Fruit fly (Drosophila melanogaster) whole organism, embryonic: ENCODE data around the gene CG12057.

Experiments
- ATbp ChIP-seq: fragments of 200-800 bp; sonication (Bioruptor generic); optimal IDR thresholded peaks from 2 replicates; lab custom pipeline; 2017; ENCODE audit warnings: missing biosample characterization, mild to moderate bottlenecking, missing genetic modification characterization, missing genetic modification reagents
- Adf1 ChIP-seq: fragments of 200-800 bp; sonication (Bioruptor generic); IDR thresholded peaks from 2 replicates; pipeline ENCODE4 v1.3.6; 2022; ENCODE audit warnings: missing biosample characterization, missing genetic modification characterization
- Awh ChIP-seq: fragments of 200-800 bp; sonication (Bioruptor generic); IDR thresholded peaks from 2 replicates; pipeline ENCODE4, ENCODE4 v1.3.6; 2022; ENCODE audit warnings: missing biosample characterization, missing genetic modification characterization
- CG10147 ChIP-seq: fragments of 200-800 bp; sonication (Bioruptor generic); optimal IDR thresholded peaks from 2 replicates; lab custom pipeline; 2019; ENCODE audit warnings: missing biosample characterization, mild to moderate bottlenecking, missing genetic modification characterization, moderate library complexity
- CG1024 ChIP-seq: fragments of 200-800 bp; sonication (Bioruptor generic); IDR thresholded peaks from 2 replicates; pipeline ENCODE4 v1.3.6; 2022; ENCODE audit warnings: missing biosample characterization, missing genetic modification characterization
- CG12236 ChIP-seq: fragments of 200-800 bp; sonication (Bioruptor generic); optimal IDR thresholded peaks from 2 replicates; lab custom pipeline; 2016; ENCODE audit warnings: missing biosample characterization, missing genetic modification characterization
- CG13424 ChIP-seq: fragments of 200-800 bp; sonication (Bioruptor generic); optimal IDR thresholded peaks from 2 replicates; lab custom pipeline; 2019; ENCODE audit warnings: missing biosample characterization, mild to moderate bottlenecking, missing genetic modification characterization, moderate library complexity
- CG1603 ChIP-seq: fragments of 200-800 bp; sonication (Bioruptor generic); optimal IDR thresholded peaks from 2 replicates; lab custom pipeline; 2019; ENCODE audit warnings: missing biosample characterization, mild to moderate bottlenecking, missing genetic modification characterization, moderate library complexity
- CG2678 ChIP-seq: fragments of 200-800 bp; sonication (Bioruptor generic); optimal IDR thresholded peaks from 3 replicates; lab custom pipeline; 2019; ENCODE audit warnings: missing biosample characterization, mild to moderate bottlenecking, missing genetic modification characterization, moderate library complexity
- CG3065 ChIP-seq: fragments of 200-800 bp; sonication (Bioruptor generic); optimal IDR thresholded peaks from 2 replicates; lab custom pipeline; 2016; ENCODE audit warnings: missing biosample characterization, missing genetic modification characterization
- CG33557 ChIP-seq: fragments of 200-800 bp; sonication (Bioruptor generic); optimal IDR thresholded peaks from 2 replicates; lab custom pipeline; 2019; ENCODE audit warnings: missing biosample characterization, mild to moderate bottlenecking, missing genetic modification characterization, moderate library complexity
- CG3407 ChIP-seq: fragments of 200-800 bp; sonication (Bioruptor generic); optimal IDR thresholded peaks from 2 replicates; lab custom pipeline; 2018; ENCODE audit warnings: missing biosample characterization, mild to moderate bottlenecking, missing genetic modification characterization
- CG4854 ChIP-seq: fragments of 200-800 bp; sonication (Bioruptor generic); optimal IDR thresholded peaks from 2 replicates; lab custom pipeline; 2016; ENCODE audit warnings: missing biosample characterization, missing genetic modification characterization, inconsistent platforms
- CG5180 ChIP-seq: fragments of 200-800 bp; sonication (Bioruptor generic); optimal IDR thresholded peaks from 3 replicates; lab custom pipeline; 2017; ENCODE audit warnings: missing biosample characterization, missing genetic modification characterization, mild to moderate bottlenecking, moderate library complexity, missing genetic modification reagents
- CG6272 ChIP-seq: fragments of 200-800 bp; sonication (Bioruptor generic); IDR thresholded peaks from 2 replicates; pipeline ENCODE4 v1.3.6; 2022; ENCODE audit warnings: missing biosample characterization, missing genetic modification characterization
- CG6654 ChIP-seq: fragments of 200-800 bp; sonication (Bioruptor generic); optimal IDR thresholded peaks from 2 replicates; lab custom pipeline; 2017; ENCODE audit warnings: missing biosample characterization, mild to moderate bottlenecking, missing genetic modification characterization
- CG7357 ChIP-seq: fragments of 200-800 bp; sonication (Bioruptor generic); IDR thresholded peaks from 3 replicates; pipeline ENCODE4 v1.3.6; 2022; ENCODE audit warnings: missing biosample characterization, missing genetic modification characterization
- CG7928 ChIP-seq: fragments of 200-800 bp; sonication (Bioruptor generic); optimal IDR thresholded peaks from 2 replicates; lab custom pipeline; 2017; ENCODE audit warnings: missing biosample characterization, mild to moderate bottlenecking, missing genetic modification characterization
- CG8281 ChIP-seq: fragments of 200-800 bp; sonication (Bioruptor generic); optimal IDR thresholded peaks from 2 replicates; lab custom pipeline; 2018; ENCODE audit warnings: missing biosample characterization, mild to moderate bottlenecking, missing genetic modification characterization, moderate library complexity
- CG8478 ChIP-seq: fragments of >200 bp; optimal IDR thresholded peaks from 2 replicates; lab custom pipeline; 2018
- CG9727 ChIP-seq: fragments of 200-800 bp; sonication (Bioruptor generic); optimal IDR thresholded peaks from 3 replicates; lab custom pipeline; 2017; ENCODE audit warnings: missing biosample characterization, mild to moderate bottlenecking, missing genetic modification characterization
- CHES-1-like ChIP-seq: fragments of 200-800 bp; sonication (Bioruptor generic); optimal IDR thresholded peaks from 2 replicates; lab custom pipeline; 2016; ENCODE audit warnings: missing biosample characterization, missing genetic modification characterization
- CTCF ChIP-seq: fragments of 200-800 bp; sonication (Bioruptor generic); optimal IDR thresholded peaks from 2 replicates; lab custom pipeline; 2017; ENCODE audit warnings: missing biosample characterization, mild to moderate bottlenecking, missing genetic modification characterization, moderate library complexity
- CrebB ChIP-seq: fragments of 200-800 bp; sonication (Bioruptor generic); optimal IDR thresholded peaks from 3 replicates; lab custom pipeline; 2018; ENCODE audit warnings: missing biosample characterization, mild to moderate bottlenecking, missing genetic modification characterization
- D ChIP-seq, 2 experiments: fragments of 200-800 bp in 1 of 2; fragments of >200 bp in 1 of 2; sonication (Bioruptor generic) in 1 of 2; optimal IDR thresholded peaks; 2 replicates in 1 of 2; 3 replicates in 1 of 2; lab custom pipeline; 2017; ENCODE audit warnings: mild to moderate bottlenecking in 1 of 2, missing biosample characterization in 1 of 2, missing genetic modification characterization in 1 of 2, missing genetic modification reagents in 1 of 2
- Dbx ChIP-seq: fragments of 200-800 bp; sonication (Bioruptor generic); IDR thresholded peaks from 3 replicates; pipeline ENCODE4 v1.3.6; 2022; ENCODE audit warnings: missing biosample characterization, missing genetic modification characterization
- Fer1 ChIP-seq: fragments of 200-800 bp; sonication (Bioruptor generic); optimal IDR thresholded peaks from 2 replicates; lab custom pipeline; 2017; ENCODE audit warnings: missing biosample characterization, mild to moderate bottlenecking, missing genetic modification characterization
- GATAe ChIP-seq: fragments of 200-800 bp; sonication (Bioruptor generic); conservative IDR thresholded peaks from 2 replicates; pipeline ENCODE4 v1.3.6; 2022; ENCODE audit warnings: missing biosample characterization, missing genetic modification characterization
- Gug ChIP-seq: fragments of 200-800 bp; sonication (Bioruptor generic); IDR thresholded peaks from 4 replicates; pipeline ENCODE4 v1.3.6; 2022; ENCODE audit warnings: missing biosample characterization, missing genetic modification characterization
- HLH3B ChIP-seq: fragments of 200-800 bp; sonication (Bioruptor generic); IDR thresholded peaks from 2 replicates; pipeline ENCODE4 v1.3.6; 2022; ENCODE audit warnings: missing biosample characterization, missing genetic modification characterization
- HmgZ ChIP-seq: fragments of 200-800 bp; sonication (Bioruptor generic); optimal IDR thresholded peaks from 2 replicates; lab custom pipeline; 2018; ENCODE audit warnings: missing biosample characterization, mild to moderate bottlenecking, missing genetic modification characterization
- Mad ChIP-seq: fragments of 200-800 bp; sonication (Bioruptor generic); optimal IDR thresholded peaks from 2 replicates; lab custom pipeline; 2016; ENCODE audit warnings: missing biosample characterization, missing genetic modification characterization
- NfI ChIP-seq: fragments of 200-800 bp; sonication (Bioruptor generic); optimal IDR thresholded peaks from 3 replicates; lab custom pipeline; 2018; ENCODE audit warnings: missing biosample characterization, mild to moderate bottlenecking, missing genetic modification characterization, moderate library complexity
- Optix ChIP-seq: fragments of 200-800 bp; sonication (Bioruptor generic); IDR thresholded peaks from 3 replicates; pipeline ENCODE4 v1.3.6; 2022; ENCODE audit warnings: missing biosample characterization, missing genetic modification characterization
- PHDP ChIP-seq: fragments of 200-800 bp; sonication (Bioruptor generic); optimal IDR thresholded peaks from 3 replicates; lab custom pipeline; 2018; ENCODE audit warnings: missing biosample characterization, mild to moderate bottlenecking, missing genetic modification characterization, moderate library complexity
- Six4 ChIP-seq: fragments of 200-800 bp; sonication (Bioruptor generic); optimal IDR thresholded peaks from 2 replicates; lab custom pipeline; 2016; ENCODE audit warnings: missing biosample characterization, missing genetic modification characterization
- az2 ChIP-seq: fragments of 200-800 bp; sonication (Bioruptor generic); optimal IDR thresholded peaks from 3 replicates; lab custom pipeline; 2016; ENCODE audit warnings: missing biosample characterization, missing genetic modification characterization
- bowl ChIP-seq: fragments of 200-800 bp; sonication (Bioruptor generic); IDR thresholded peaks from 2 replicates; pipeline ENCODE4 v1.3.6; 2022; ENCODE audit warnings: missing biosample characterization, missing genetic modification characterization
- cad ChIP-seq: fragments of >200 bp; optimal IDR thresholded peaks from 2 replicates; lab custom pipeline; 2017; ENCODE audit warnings: missing biosample characterization, missing genetic modification characterization
- cg ChIP-seq: fragments of 200-800 bp; sonication (Bioruptor generic); optimal IDR thresholded peaks from 3 replicates; lab custom pipeline; 2019; ENCODE audit warnings: missing biosample characterization, mild to moderate bottlenecking, missing genetic modification characterization, moderate library complexity
- dmrt99B ChIP-seq: fragments of 200-800 bp; sonication (Bioruptor generic); optimal IDR thresholded peaks from 2 replicates; lab custom pipeline; 2018; ENCODE audit warnings: missing biosample characterization, mild to moderate bottlenecking, missing genetic modification characterization, moderate library complexity
- fu2 ChIP-seq: fragments of 200-800 bp; sonication (Bioruptor generic); optimal IDR thresholded peaks from 2 replicates; lab custom pipeline; 2016; ENCODE audit warnings: missing biosample characterization, missing genetic modification characterization
- kay ChIP-seq: fragments of 200-800 bp; sonication (Bioruptor generic); optimal IDR thresholded peaks from 2 replicates; lab custom pipeline; 2016; ENCODE audit warnings: missing biosample characterization, missing genetic modification characterization
- lola ChIP-seq, 3 experiments: fragments of >200 bp in 2 of 3; fragments of 200-800 bp in 1 of 3; sonication (Bioruptor generic) in 1 of 3; optimal IDR thresholded peaks; 2 replicates each; lab custom pipeline; 2017 to 2019; ENCODE audit warnings: missing biosample characterization in 3 of 3, missing genetic modification characterization in 3 of 3, mild to moderate bottlenecking in 1 of 3, moderate library complexity in 1 of 3
- nom ChIP-seq: fragments of 200-800 bp; sonication (Bioruptor generic); optimal IDR thresholded peaks from 2 replicates; lab custom pipeline; 2017; ENCODE audit warnings: missing biosample characterization, missing genetic modification characterization, mild to moderate bottlenecking, moderate library complexity, missing genetic modification reagents
- peb ChIP-seq: fragments of 200-800 bp; sonication (Bioruptor generic); IDR thresholded peaks from 2 replicates; pipeline ENCODE4 v1.3.6; 2022; ENCODE audit warnings: missing biosample characterization, missing genetic modification characterization
- prd ChIP-seq, 3 experiments: fragments of >200 bp in 2 of 3; fragments of 200-800 bp in 1 of 3; sonication (Bioruptor generic) in 1 of 3; optimal IDR thresholded peaks in 2 of 3; IDR thresholded peaks in 1 of 3; 2 replicates in 2 of 3; 3 replicates in 1 of 3; pipeline versions ENCODE4 v1.3.6 to Lab custom; 2017 to 2022; ENCODE audit warnings: missing biosample characterization in 1 of 3, missing genetic modification characterization in 1 of 3
- pzg ChIP-seq: fragments of 200-800 bp; sonication (Bioruptor generic); optimal IDR thresholded peaks from 3 replicates; lab custom pipeline; 2018; ENCODE audit warnings: missing biosample characterization, mild to moderate bottlenecking, missing genetic modification characterization, moderate library complexity
- repo ChIP-seq: fragments of 200-800 bp; sonication (Bioruptor generic); optimal IDR thresholded peaks from 2 replicates; lab custom pipeline; 2016; ENCODE audit warnings: missing biosample characterization, missing genetic modification characterization
- usp ChIP-seq: fragments of >200 bp; optimal IDR thresholded peaks from 2 replicates; lab custom pipeline; 2017; ENCODE audit warnings: missing biosample characterization, missing genetic modification characterization
- vfl ChIP-seq: fragments of 200-800 bp; sonication (Bioruptor generic); optimal IDR thresholded peaks from 2 replicates; lab custom pipeline; 2016; ENCODE audit warnings: missing biosample characterization, missing genetic modification characterization

Gene CG12057

DNA sequence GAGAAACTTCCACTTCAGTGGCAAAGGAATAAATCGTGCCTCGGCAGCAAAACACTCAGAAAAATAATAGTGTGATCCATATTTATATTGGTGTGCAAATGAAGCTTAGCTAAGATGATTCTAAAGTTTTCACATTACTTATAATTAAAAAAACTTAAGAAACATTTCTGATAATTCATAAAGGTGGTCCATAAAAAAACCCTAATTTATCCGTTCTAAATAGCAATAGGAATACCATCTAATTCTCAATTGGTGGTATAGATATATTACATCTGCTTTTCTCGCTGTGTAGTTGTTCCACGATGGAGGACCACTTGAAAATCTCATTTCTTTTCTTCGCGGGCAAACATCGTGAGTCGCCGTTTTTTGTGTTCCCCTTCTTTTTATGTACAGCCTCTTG is 36.3 kb upstream of the CG12057 start (continued):
- TF ChIP-seq D (optimal IDR thresholded peaks at IDR 0.05; lab: Kevin White, UChicago) (no peak), D (GFP tag; optimal IDR thresholded peaks at IDR 0.05; lab: Kevin White, UChicago) (peak; percentile 64), PHDP (tag; lab: Kevin White, UChicago) (peak; percentile 47), HLH3B (GFP tag; lab: Robert Waterston, UW) (peak; percentile 54), prd (optimal IDR thresholded peaks at IDR 0.05; lab: Kevin White, UChicago) (no peak), prd (GFP tag; IDR thresholded peaks at IDR 0.05; lab: Robert Waterston, UW) (peak; percentile 43; the same call in 2 of the 3 replicates), usp (GFP tag; lab: Kevin White, UChicago) (no peak), CG10147 (no peak), CG12236 (GFP tag; lab: Kevin White, UChicago) (no peak), CrebB (tag; lab: Kevin White, UChicago) (no peak), CHES-1-like (GFP tag; lab: Kevin White, UChicago) (peak; percentile 4), CG8281 (no peak), repo (GFP tag; lab: Kevin White, UChicago) (no peak), CG2678 (tag; lab: Kevin White, UChicago) (peak; percentile 83), dmrt99B (tag; lab: Kevin White, UChicago) (peak; percentile 73), CG3065 (GFP tag; lab: Kevin White, UChicago) (no peak), CG5180 (GFP tag; lab: Kevin White, UChicago) (no peak), CG9727 (peak; percentile 74), Optix (GFP tag; lab: Robert Waterston, UW) (no peak), cg (no peak), ATbp (GFP tag; lab: Kevin White, UChicago) (peak; percentile 45), HmgZ (tag; lab: Kevin White, UChicago) (no peak), fu2 (GFP tag; lab: Kevin White, UChicago) (no peak), Adf1 (GFP tag; lab: Robert Waterston, UW) (no peak), Fer1 (GFP tag; lab: Kevin White, UChicago) (peak; percentile 67), Awh (GFP tag; lab: Robert Waterston, UW) (peak; percentile 17; the same call in 1 of the 2 replicates), peb (GFP tag; lab: Robert Waterston, UW) (no peak; the same call in 1 of the 2 replicates), CG6272 (GFP tag; lab: Robert Waterston, UW) (no peak), lola (GFP tag; optimal IDR thresholded peaks at IDR 0.05; lab: Kevin White, UChicago) (peak in 1 of 3 experiments; percentile 62), CG8478 (lab: Kevin White, UChicago) (no peak), nom (peak; percentile 50), CG7928 (GFP tag; lab: Kevin White, UChicago) (no peak), cad (GFP tag; lab: Kevin White, UChicago) (no peak), CG1024 (GFP tag; lab: Robert Waterston, UW) (no peak), bowl (GFP tag; lab: Robert Waterston, UW) (no peak), CG3407 (no peak), CG1603 (no peak), Six4 (GFP tag; lab: Kevin White, UChicago) (peak; percentile 38), vfl (GFP tag; lab: Kevin White, UChicago) (no peak), CG4854 (peak; percentile 17), CG6654 (peak; percentile 24), Dbx (GFP tag; lab: Robert Waterston, UW) (peak; percentile 50; the same call in 1 of the 3 replicates), az2 (GFP tag; lab: Kevin White, UChicago) (peak; percentile 28), Mad (no peak), pzg (GFP tag; lab: Kevin White, UChicago) (no peak), Gug (GFP tag; lab: Robert Waterston, UW) (no peak), GATAe (no peak), kay (GFP tag; lab: Kevin White, UChicago) (no peak), CG13424 (tag; lab: Kevin White, UChicago) (peak; percentile 72), CTCF (GFP tag; lab: Kevin White, UChicago) (no peak), CG33557 (GFP tag; lab: Kevin White, UChicago) (peak; percentile 54), NfI (GFP tag; lab: Kevin White, UChicago) (peak; percentile 30), CG7357 (GFP tag; lab: Robert Waterston, UW) (no peak)
